Fruit fly (Drosophila melanogaster): ENCODE measurements around the gene CG45603.
A peak's percentile ranks its signal among the peaks of the same experiment; 100 is the strongest.

The CG45603 gene

DNA sequence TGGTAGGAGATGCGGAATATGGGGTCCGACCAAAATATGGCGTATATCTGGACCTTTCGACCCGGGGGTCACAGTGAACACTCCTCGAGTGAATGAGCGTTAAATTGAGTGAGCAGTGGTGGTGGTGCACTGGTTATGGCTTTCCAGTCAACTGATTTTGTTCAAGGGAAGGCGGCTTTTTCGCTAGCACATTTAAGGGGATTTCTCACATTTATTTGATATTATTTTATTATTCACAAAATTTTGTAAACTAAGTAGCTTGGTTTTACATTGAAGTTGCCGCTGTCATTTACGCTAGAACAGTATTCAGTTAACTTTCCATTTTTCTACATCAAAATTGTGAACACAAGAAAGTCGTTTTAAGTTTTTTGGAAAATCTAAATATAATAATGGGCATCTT is at the start of gene CG45603:
CG45603 (plus strand) TSS at position 301 of the 400 bp plus-strand sequence.
- TF ChIP-seq usp (GFP tag; optimal IDR thresholded peaks at IDR 0.05) (no peak), CG8478 (optimal IDR thresholded peaks at IDR 0.05) (no peak)

DNA sequence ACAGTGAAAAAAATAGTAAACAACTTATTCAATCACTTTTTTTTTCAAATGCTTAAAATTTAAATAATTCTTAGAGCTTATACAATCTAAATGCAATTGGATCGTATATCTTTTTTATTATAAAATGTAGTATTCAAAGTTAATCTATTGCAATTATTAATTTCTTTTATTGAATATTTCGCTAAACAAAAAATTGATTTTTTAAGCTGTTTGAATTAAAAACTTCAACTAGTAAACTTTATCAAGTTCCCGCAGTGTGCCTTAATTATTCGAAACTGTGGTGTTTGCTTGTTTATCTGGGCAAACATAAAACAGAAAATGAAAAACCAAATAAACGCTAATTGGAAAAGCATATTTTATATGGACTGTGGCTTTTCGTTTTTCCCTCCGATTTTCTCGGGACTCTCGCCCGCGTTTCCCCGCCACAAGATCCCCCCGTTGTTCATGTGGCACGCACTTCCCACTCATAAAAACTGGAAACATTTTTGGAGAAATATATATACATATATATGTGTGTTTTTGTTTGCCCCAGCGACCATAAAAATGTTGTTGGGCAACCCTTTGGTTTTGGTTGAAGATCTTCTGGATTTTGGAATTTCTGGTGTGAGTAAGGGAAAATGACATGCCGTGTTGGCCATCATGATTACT is 49.0 kb upstream of the CG45603 start:
- TF ChIP-seq psq (optimal IDR thresholded peaks at IDR 0.05) (no peak), pan (optimal IDR thresholded peaks at IDR 0.05) (no peak), EcR (GFP tag; optimal IDR thresholded peaks at IDR 0.05) (no peak), usp (GFP tag; optimal IDR thresholded peaks at IDR 0.05) (no peak), CG8478 (optimal IDR thresholded peaks at IDR 0.05) (no peak), Dll (optimal IDR thresholded peaks at IDR 0.05) (no peak)

DNA sequence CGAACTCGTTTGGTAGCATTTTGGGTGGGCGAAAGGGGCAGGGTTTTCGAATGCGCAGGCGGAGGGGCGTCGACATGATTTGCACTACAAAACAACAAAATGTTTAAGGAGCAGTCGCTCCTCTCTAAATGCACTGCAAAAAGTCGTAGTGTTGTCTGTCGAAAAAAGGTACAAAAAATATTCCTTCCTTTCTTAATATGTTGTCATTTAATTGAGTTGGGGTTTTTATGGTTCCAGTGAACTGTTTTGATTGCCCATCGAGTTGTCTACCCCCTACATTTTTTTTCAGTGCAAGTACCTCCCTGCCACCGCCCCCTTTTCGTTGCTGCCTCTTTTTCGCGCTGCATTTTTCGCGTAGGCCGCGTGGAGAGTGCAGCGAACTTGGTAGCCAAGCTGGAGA is 47.9 kb upstream of the CG45603 start:
- TF ChIP-seq EcR (GFP tag; optimal IDR thresholded peaks at IDR 0.05) (peak; percentile 19 to 88), pan (optimal IDR thresholded peaks at IDR 0.05) (no peak)

DNA sequence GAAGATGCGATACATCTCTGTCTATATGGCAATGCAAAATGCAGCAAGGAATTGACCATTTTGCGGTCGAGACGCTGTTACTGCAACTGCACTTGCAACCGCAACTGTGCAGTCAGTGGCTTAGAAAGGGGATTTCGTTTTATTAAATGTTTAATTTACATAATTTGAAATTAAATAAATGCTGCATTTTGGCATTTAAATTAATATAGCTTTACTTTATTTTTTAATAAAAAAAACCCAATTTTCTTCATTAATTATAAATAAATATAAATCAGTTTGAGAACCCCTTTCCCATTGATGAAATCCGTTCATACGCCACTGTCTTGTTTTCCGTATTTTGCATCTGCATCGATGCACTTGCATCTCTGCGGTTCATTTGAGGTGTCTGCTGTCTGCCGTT is 46.5 kb upstream of the CG45603 start:
- TF ChIP-seq EcR (GFP tag; optimal IDR thresholded peaks at IDR 0.05) = no peak
- no peak for TF ChIP-seq CG8478 (optimal IDR thresholded peaks at IDR 0.05)
- TF ChIP-seq usp (GFP tag; optimal IDR thresholded peaks at IDR 0.05) = no peak
- TF ChIP-seq psq (optimal IDR thresholded peaks at IDR 0.05) = no peak
- TF ChIP-seq pan (optimal IDR thresholded peaks at IDR 0.05) = no peak
- no peak for TF ChIP-seq Dll (optimal IDR thresholded peaks at IDR 0.05)

DNA sequence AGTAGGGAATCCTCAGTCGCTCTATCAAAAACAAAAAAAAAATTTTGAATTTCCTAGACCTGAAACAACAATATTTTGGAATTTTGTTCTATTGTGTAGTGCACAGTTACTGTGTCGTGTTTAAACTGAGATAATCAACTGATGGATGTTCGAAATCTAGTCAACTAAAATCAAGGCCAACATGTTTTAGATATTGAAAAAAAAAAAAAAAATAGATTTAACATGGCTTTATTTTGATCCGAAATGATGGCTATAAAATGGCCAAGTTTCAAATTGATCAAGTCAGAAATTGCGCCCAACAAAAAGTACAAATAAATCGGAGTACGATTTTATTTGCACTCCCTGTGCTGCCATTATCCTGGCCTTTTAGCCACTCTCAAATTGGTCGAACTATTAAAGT is 38.7 kb upstream of the CG45603 start, which contains the start of gene CG32655:
CG32655 (minus strand) TSS at position 101 of the 400 bp plus-strand sequence.
- TF ChIP-seq psq (optimal IDR thresholded peaks at IDR 0.05) (no peak), usp (GFP tag; optimal IDR thresholded peaks at IDR 0.05) (no peak), pan (optimal IDR thresholded peaks at IDR 0.05) (no peak), Dll (optimal IDR thresholded peaks at IDR 0.05) (no peak), EcR (GFP tag; optimal IDR thresholded peaks at IDR 0.05) (no peak), CG8478 (optimal IDR thresholded peaks at IDR 0.05) (no peak)

DNA sequence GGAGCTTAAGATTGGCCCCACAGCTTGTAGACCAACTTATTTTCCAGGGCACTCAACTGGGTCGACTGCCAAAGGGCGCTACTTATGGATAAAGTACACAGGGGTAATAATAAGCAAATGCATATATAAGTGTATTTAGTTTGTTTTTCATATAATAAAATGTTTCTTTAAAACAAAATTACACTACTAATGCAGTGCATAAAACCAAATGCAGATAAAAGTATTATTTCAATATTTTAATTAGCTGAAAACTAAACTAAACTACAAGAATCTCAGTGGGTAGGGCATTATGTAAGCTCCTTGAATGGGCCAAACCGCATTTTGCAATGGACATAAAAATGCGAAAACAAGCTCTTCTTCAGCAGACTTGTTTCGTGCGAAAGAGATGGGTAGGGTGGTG is 34.9 kb upstream of the CG45603 start:
- TF ChIP-seq pan (optimal IDR thresholded peaks at IDR 0.05) (no peak), EcR (GFP tag; optimal IDR thresholded peaks at IDR 0.05) (no peak), Dll (optimal IDR thresholded peaks at IDR 0.05) (no peak), CG8478 (optimal IDR thresholded peaks at IDR 0.05) (no peak), usp (GFP tag; optimal IDR thresholded peaks at IDR 0.05) (no peak)

DNA sequence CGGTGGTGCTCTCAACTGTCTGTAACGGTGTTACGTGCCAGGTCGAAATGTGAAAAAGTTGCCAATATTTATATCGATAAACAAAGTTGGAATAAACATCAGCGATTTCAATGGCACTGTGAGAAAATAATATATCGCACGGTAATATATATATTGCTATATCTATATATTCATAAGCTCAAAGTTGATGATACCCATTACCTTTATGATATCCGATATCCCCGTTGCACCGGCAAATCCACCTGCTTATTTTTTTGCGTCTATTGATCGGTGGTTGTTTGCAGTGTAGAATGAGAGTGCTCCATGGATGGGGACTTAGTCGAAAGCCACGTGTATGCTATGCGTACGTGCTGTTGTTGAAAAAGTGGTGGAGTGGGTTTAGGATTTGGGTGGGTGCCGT is 33.4 kb upstream of the CG45603 start:
- TF ChIP-seq Dll (optimal IDR thresholded peaks at IDR 0.05) (no peak), psq (optimal IDR thresholded peaks at IDR 0.05) (no peak), EcR (GFP tag; optimal IDR thresholded peaks at IDR 0.05) (no peak), pan (optimal IDR thresholded peaks at IDR 0.05) (no peak), CG8478 (optimal IDR thresholded peaks at IDR 0.05) (no peak), usp (GFP tag; optimal IDR thresholded peaks at IDR 0.05) (no peak)

DNA sequence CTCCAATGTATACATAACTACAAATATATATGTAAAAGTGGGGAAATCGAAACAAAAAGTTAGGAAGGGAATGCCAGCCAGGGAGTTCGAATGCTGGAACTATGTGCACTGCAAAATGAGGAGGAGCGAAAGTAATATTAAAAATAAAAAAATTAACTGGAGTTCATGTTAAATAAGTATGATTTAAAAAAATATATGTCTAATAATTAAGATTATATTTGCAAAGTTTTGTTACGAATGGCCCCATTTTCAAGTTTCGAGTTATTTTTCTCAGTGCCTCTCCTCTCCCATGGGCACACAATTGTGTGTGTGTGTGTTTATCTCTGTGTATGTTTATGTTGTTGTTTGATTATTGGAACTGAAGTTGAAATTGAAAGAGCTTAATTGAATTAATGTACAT is 32.1 kb upstream of the CG45603 start:
- TF ChIP-seq pan (optimal IDR thresholded peaks at IDR 0.05) (no peak), usp (GFP tag; optimal IDR thresholded peaks at IDR 0.05) (no peak), psq (optimal IDR thresholded peaks at IDR 0.05) (no peak), EcR (GFP tag; optimal IDR thresholded peaks at IDR 0.05) (no peak), CG8478 (optimal IDR thresholded peaks at IDR 0.05) (no peak), Dll (optimal IDR thresholded peaks at IDR 0.05) (no peak)

DNA sequence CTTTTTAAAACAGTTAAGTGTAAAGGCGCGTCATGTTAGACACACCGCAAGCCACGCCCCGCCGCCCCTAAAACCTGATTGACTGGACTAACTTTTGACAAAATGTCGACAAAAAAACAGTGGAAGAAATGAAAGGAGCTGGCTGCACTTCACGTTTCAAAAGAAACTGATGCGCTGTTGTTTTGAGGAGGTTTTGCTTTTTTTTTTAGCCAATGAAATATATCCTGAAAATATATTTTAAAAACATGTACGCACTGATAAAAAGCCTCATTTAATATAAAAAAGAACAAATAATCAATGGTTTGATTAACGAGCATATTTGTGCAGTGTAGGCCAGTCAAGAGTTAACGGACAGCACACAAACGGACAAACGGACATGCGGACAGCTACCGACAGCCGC is 28.8 kb upstream of the CG45603 start:
- TF ChIP-seq EcR (GFP tag; optimal IDR thresholded peaks at IDR 0.05) = no peak
- TF ChIP-seq usp (GFP tag; optimal IDR thresholded peaks at IDR 0.05) = no peak
- no peak for TF ChIP-seq psq (optimal IDR thresholded peaks at IDR 0.05)
- no peak for TF ChIP-seq Dll (optimal IDR thresholded peaks at IDR 0.05)
- TF ChIP-seq CG8478 (optimal IDR thresholded peaks at IDR 0.05) = no peak
- no peak for TF ChIP-seq pan (optimal IDR thresholded peaks at IDR 0.05)

DNA sequence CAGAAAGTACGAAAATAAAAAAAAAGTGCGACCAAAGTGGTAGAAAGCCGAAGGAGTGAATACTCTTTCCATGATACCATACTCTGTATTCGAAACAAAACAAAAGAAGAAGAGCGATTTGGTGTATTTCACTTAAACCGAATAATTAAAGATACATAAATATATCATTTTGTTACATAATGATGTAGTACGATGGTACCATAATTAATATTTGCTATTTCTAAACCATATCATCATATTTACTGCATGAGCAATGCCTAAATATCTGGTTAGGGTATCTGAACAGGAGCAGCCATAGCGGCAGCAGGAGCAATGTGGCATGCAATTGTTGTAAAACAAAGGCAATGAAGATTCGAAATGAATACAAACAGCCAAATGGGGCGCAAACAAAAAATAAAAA is 28.1 kb upstream of the CG45603 start:
- TF ChIP-seq EcR (GFP tag; optimal IDR thresholded peaks at IDR 0.05) (no peak), pan (optimal IDR thresholded peaks at IDR 0.05) (no peak), psq (optimal IDR thresholded peaks at IDR 0.05) (no peak), Dll (optimal IDR thresholded peaks at IDR 0.05) (no peak), CG8478 (optimal IDR thresholded peaks at IDR 0.05) (no peak), usp (GFP tag; optimal IDR thresholded peaks at IDR 0.05) (no peak)

DNA sequence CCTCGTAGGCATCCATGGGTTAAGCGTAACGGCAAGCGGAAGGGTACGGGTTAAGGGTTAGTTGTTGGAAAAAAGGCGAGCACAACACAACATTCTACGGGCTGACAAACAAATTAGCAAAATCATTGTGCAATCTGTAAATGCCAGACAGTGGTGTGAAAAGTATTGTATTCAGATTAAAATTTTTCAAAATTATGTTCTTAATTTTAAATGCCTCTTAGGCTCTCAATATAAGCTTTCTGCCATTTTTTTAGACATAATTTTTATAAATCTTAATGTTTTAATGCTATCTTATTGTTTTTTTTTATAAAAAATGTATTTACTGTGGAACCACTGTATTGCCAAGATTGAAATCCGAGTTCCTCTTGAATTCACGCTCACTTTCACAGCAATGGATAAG is 26.4 kb upstream of the CG45603 start:
- TF ChIP-seq EcR (GFP tag; optimal IDR thresholded peaks at IDR 0.05) (no peak), psq (optimal IDR thresholded peaks at IDR 0.05) (no peak), usp (GFP tag; optimal IDR thresholded peaks at IDR 0.05) (no peak), pan (optimal IDR thresholded peaks at IDR 0.05) (no peak), Dll (optimal IDR thresholded peaks at IDR 0.05) (no peak), CG8478 (optimal IDR thresholded peaks at IDR 0.05) (no peak)

DNA sequence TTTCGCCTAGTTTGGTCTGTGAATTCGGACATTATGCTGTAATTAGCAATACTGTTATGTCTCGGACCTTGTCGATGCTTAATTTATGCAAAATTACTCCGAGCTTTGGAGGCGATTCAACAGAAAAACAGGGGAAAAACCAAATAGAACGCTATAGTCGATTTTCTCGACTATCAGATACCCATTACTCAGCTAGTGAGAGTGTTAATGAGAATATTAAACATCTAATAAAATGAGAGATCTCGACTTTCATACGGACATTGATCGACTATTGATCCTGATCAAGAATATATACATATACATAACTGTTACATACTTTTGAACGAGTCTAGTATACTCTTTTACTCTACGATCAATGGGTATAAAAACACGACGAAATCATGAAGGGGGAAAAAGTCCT is 25.6 kb upstream of the CG45603 start:
- no peak for TF ChIP-seq CG8478 (optimal IDR thresholded peaks at IDR 0.05)
- no peak for TF ChIP-seq pan (optimal IDR thresholded peaks at IDR 0.05)
- no peak for TF ChIP-seq usp (GFP tag; optimal IDR thresholded peaks at IDR 0.05)
- no peak for TF ChIP-seq EcR (GFP tag; optimal IDR thresholded peaks at IDR 0.05)
- no peak for TF ChIP-seq Dll (optimal IDR thresholded peaks at IDR 0.05)
- TF ChIP-seq psq (optimal IDR thresholded peaks at IDR 0.05) = no peak

DNA sequence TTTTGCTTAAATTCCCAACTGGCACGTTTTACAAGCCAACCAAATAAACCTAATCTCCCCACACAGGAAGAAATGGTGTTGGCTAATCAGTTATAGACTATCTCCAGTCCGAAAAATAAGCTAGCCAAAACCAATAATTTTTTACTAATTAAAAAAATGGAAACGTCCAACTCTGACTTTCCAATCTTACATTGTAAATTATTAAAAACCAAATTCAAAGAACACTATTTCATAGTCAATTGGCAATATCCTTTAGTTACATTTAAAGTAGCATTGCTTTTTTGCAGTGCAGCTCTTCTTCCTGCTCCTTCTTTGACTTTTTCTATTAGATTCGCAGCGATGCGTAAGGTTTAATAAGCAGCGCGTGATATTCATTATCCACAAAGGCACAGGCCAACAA is 15.5 kb upstream of the CG45603 start:
- no peak for TF ChIP-seq Dll (optimal IDR thresholded peaks at IDR 0.05)
- TF ChIP-seq EcR (GFP tag; optimal IDR thresholded peaks at IDR 0.05) = no peak
- TF ChIP-seq CG8478 (optimal IDR thresholded peaks at IDR 0.05) = no peak
- TF ChIP-seq usp (GFP tag; optimal IDR thresholded peaks at IDR 0.05) = no peak
- TF ChIP-seq pan (optimal IDR thresholded peaks at IDR 0.05) = no peak
- TF ChIP-seq psq (optimal IDR thresholded peaks at IDR 0.05) = no peak
